Worm (Caenorhabditis elegans): ENCODE measurements around the gene D1086.5.

- TF ChIP-seq med-1 (GFP tag; optimal IDR thresholded peaks at IDR 0.05; ENCODE audit: insufficient read depth) = no peak
- no peak for TF ChIP-seq flt-1 (GFP tag; IDR thresholded peaks at IDR 0.05)
- TF ChIP-seq tab-1 (GFP tag; IDR thresholded peaks at IDR 0.05) = no peak
- no peak for TF ChIP-seq ztf-23 (GFP tag; IDR thresholded peaks at IDR 0.05)
- no peak for TF ChIP-seq T22C8.4 (GFP tag; IDR thresholded peaks at IDR 0.05)
- no peak for TF ChIP-seq klf-2 (GFP tag; conservative IDR thresholded peaks at IDR 0.05)
- no peak for TF ChIP-seq cog-1 (tag; optimal IDR thresholded peaks at IDR 0.05)
Measured at ce11 chrV:14092403-14092802, 2.2 kb upstream of the D1086.5 start, which contains the start of gene D1086.3.

Measured in whole organism, midembryonic.